Fruit fly (Drosophila melanogaster): Measurements from ENCODE around the gene tacc.

- TF ChIP-seq CG33213 (GFP tag; optimal IDR thresholded peaks at IDR 0.05) (no peak), Sry-δ (GFP tag; optimal IDR thresholded peaks at IDR 0.05) (no peak), CG4730 (GFP tag; IDR thresholded peaks at IDR 0.05) (no peak), BtbVII (GFP tag; optimal IDR thresholded peaks at IDR 0.05) (no peak), Dfd (GFP tag; optimal IDR thresholded peaks at IDR 0.05) (no peak), Atf6 (GFP tag; IDR thresholded peaks at IDR 0.05) (no peak), ash1 (GFP tag; optimal IDR thresholded peaks at IDR 0.05) (no peak), CG11560 (tag; IDR thresholded peaks at IDR 0.05) (no peak), Doc2 (GFP tag; IDR thresholded peaks at IDR 0.05) (no peak), gce (GFP tag; IDR thresholded peaks at IDR 0.05) (no peak)
Measured at dm6 chr3R:4694805-4695204, 54.1 kb downstream of the tacc start.

Measured in whole organism, embryonic.